Fruit fly (Drosophila melanogaster) whole organism, embryonic: Measurements from ENCODE around the gene CG5715.

Source experiments
- Ada2b ChIP-seq: fragments of 200-800 bp; sonication (Bioruptor generic); IDR thresholded peaks from 2 replicates; pipeline ENCODE4 v1.3.6; 2022; ENCODE audit warnings: missing biosample characterization, missing genetic modification characterization
- Asciz ChIP-seq: fragments of 200-800 bp; sonication (Bioruptor generic); optimal IDR thresholded peaks from 2 replicates; lab custom pipeline; 2017; ENCODE audit warnings: missing biosample characterization, mild to moderate bottlenecking, missing genetic modification characterization, missing genetic modification reagents
- Atf6 ChIP-seq: fragments of 200-800 bp; sonication (Bioruptor generic); IDR thresholded peaks from 2 replicates; pipeline ENCODE4 v1.3.6; 2022; ENCODE audit warnings: missing biosample characterization, missing genetic modification characterization
- CG11696 ChIP-seq: fragments of 200-800 bp; sonication (Bioruptor generic); IDR thresholded peaks from 2 replicates; pipeline ENCODE4 v1.3.6; 2022; ENCODE audit warnings: missing biosample characterization, missing genetic modification characterization
- CG12391 ChIP-seq: fragments of 200-800 bp; sonication (Bioruptor generic); optimal IDR thresholded peaks from 3 replicates; lab custom pipeline; 2018; ENCODE audit warnings: missing biosample characterization, mild to moderate bottlenecking, missing genetic modification characterization, moderate library complexity
- CG14441 ChIP-seq: fragments of 200-800 bp; sonication (Bioruptor generic); IDR thresholded peaks from 2 replicates; pipeline ENCODE4 v1.3.6; 2022; ENCODE audit warnings: missing biosample characterization, missing genetic modification characterization
- CG2120 ChIP-seq: fragments of 200-800 bp; sonication (Bioruptor generic); optimal IDR thresholded peaks from 3 replicates; lab custom pipeline; 2016; ENCODE audit warnings: missing biosample characterization, missing genetic modification characterization
- CG2199 ChIP-seq: fragments of 200-800 bp; sonication (Bioruptor generic); IDR thresholded peaks from 3 replicates; pipeline ENCODE4 v1.3.6; 2022; ENCODE audit warnings: missing biosample characterization, missing genetic modification characterization
- CG2202 ChIP-seq: fragments of 200-800 bp; sonication (Bioruptor generic); optimal IDR thresholded peaks from 2 replicates; lab custom pipeline; 2018; ENCODE audit warnings: missing biosample characterization, mild to moderate bottlenecking, missing genetic modification characterization
- CG30403 ChIP-seq: fragments of 200-800 bp; sonication (Bioruptor generic); optimal IDR thresholded peaks from 3 replicates; lab custom pipeline; 2016; ENCODE audit warnings: missing biosample characterization, missing genetic modification characterization
- CG30431 ChIP-seq: fragments of 200-800 bp; sonication (Bioruptor generic); optimal IDR thresholded peaks from 2 replicates; lab custom pipeline; 2017; ENCODE audit warnings: missing biosample characterization, missing genetic modification characterization
- CG3163 ChIP-seq: fragments of 200-800 bp; sonication (Bioruptor generic); optimal IDR thresholded peaks from 3 replicates; lab custom pipeline; 2016; ENCODE audit warnings: missing biosample characterization, missing genetic modification characterization
- CG3847 ChIP-seq: fragments of 200-800 bp; sonication (Bioruptor generic); IDR thresholded peaks from 2 replicates; pipeline ENCODE4 v1.3.6; 2022; ENCODE audit warnings: missing biosample characterization, missing genetic modification characterization
- CG5953 ChIP-seq: fragments of 200-800 bp; sonication (Bioruptor generic); IDR thresholded peaks from 2 replicates; pipeline ENCODE4 v1.3.6; 2022; ENCODE audit warnings: missing biosample characterization, missing genetic modification characterization
- CG7357 ChIP-seq: fragments of 200-800 bp; sonication (Bioruptor generic); IDR thresholded peaks from 3 replicates; pipeline ENCODE4 v1.3.6; 2022; ENCODE audit warnings: missing biosample characterization, missing genetic modification characterization
- CG7987 ChIP-seq: fragments of 200-800 bp; sonication (Bioruptor generic); optimal IDR thresholded peaks from 2 replicates; lab custom pipeline; 2018; ENCODE audit warnings: missing biosample characterization, mild to moderate bottlenecking, missing genetic modification characterization, moderate library complexity
- CG9609 ChIP-seq: fragments of 200-800 bp; sonication (Bioruptor generic); optimal IDR thresholded peaks from 3 replicates; lab custom pipeline; 2016; ENCODE audit warnings: missing biosample characterization, missing genetic modification characterization
- CHES-1-like ChIP-seq: fragments of 200-800 bp; sonication (Bioruptor generic); optimal IDR thresholded peaks from 2 replicates; lab custom pipeline; 2016; ENCODE audit warnings: missing biosample characterization, missing genetic modification characterization
- E2f1 ChIP-seq: fragments of 200-800 bp; sonication (Bioruptor generic); IDR thresholded peaks from 2 replicates; pipeline ENCODE4 v1.3.6; 2022; ENCODE audit warnings: missing biosample characterization, missing genetic modification characterization
- Hr78 ChIP-seq, 2 experiments: fragments of 200-800 bp in 1 of 2; fragments of >200 bp in 1 of 2; sonication (Bioruptor generic) in 1 of 2; optimal IDR thresholded peaks; 2 replicates each; lab custom pipeline; 2017 to 2019; ENCODE audit warnings: missing biosample characterization in 2 of 2, missing genetic modification characterization in 2 of 2, mild to moderate bottlenecking in 1 of 2, moderate library complexity in 1 of 2
- Med ChIP-seq: fragments of 200-800 bp; sonication (Bioruptor generic); peaks from one replicate; lab custom pipeline; 2016; ENCODE audit warnings: missing biosample characterization, missing genetic modification characterization, mild to moderate bottlenecking, inconsistent platforms, moderate library complexity
- Nf-YA ChIP-seq: fragments of 200-800 bp; sonication (Bioruptor generic); IDR thresholded peaks from 2 replicates; pipeline ENCODE4 v1.3.6; 2022; ENCODE audit warnings: missing biosample characterization, missing genetic modification characterization
- Oli ChIP-seq: fragments of 200-800 bp; sonication (Bioruptor generic); optimal IDR thresholded peaks from 2 replicates; lab custom pipeline; 2018; ENCODE audit warnings: missing biosample characterization, mild to moderate bottlenecking, missing genetic modification characterization, moderate library complexity
- Pdp1 ChIP-seq, 2 experiments: fragments of 200-800 bp; sonication (Bioruptor generic); optimal IDR thresholded peaks; 3 replicates each; lab custom pipeline; 2016; ENCODE audit warnings: missing biosample characterization in 2 of 2, missing genetic modification characterization in 2 of 2, mild to moderate bottlenecking in 1 of 2, moderate library complexity in 1 of 2
- Ptx1 ChIP-seq: fragments of 200-800 bp; sonication (Bioruptor generic); IDR thresholded peaks from 2 replicates; pipeline ENCODE4 v1.3.6; 2022; ENCODE audit warnings: missing biosample characterization, missing genetic modification characterization
- Side ChIP-seq: fragments of 200-800 bp; sonication (Bioruptor generic); optimal IDR thresholded peaks from 2 replicates; lab custom pipeline; 2016; ENCODE audit warnings: missing biosample characterization, missing genetic modification characterization
- Vsx1 ChIP-seq: fragments of 200-800 bp; sonication (Bioruptor generic); optimal IDR thresholded peaks from 2 replicates; lab custom pipeline; 2017; ENCODE audit warnings: missing biosample characterization, mild to moderate bottlenecking, missing genetic modification characterization, missing genetic modification reagents
- ara ChIP-seq: fragments of 200-800 bp; sonication (Bioruptor generic); IDR thresholded peaks from 2 replicates; pipeline ENCODE4 v1.3.6; 2022; ENCODE audit warnings: missing biosample characterization, missing genetic modification characterization
- ato ChIP-seq: fragments of 200-800 bp; sonication (Bioruptor generic); IDR thresholded peaks from 2 replicates; pipeline ENCODE4 v1.3.6; 2022; ENCODE audit warnings: missing biosample characterization, missing genetic modification characterization; ENCODE audit not compliant: partially characterized antibody
- btn ChIP-seq: fragments of 200-800 bp; sonication (Bioruptor generic); optimal IDR thresholded peaks from 2 replicates; lab custom pipeline; 2016; ENCODE audit warnings: missing biosample characterization, missing genetic modification characterization
- cwo ChIP-seq: fragments of 200-800 bp; sonication (Bioruptor generic); optimal IDR thresholded peaks from 3 replicates; lab custom pipeline; 2017; ENCODE audit warnings: missing biosample characterization, missing genetic modification characterization, mild to moderate bottlenecking, moderate library complexity, missing genetic modification reagents
- dan ChIP-seq: fragments of 200-800 bp; sonication (Bioruptor generic); IDR thresholded peaks from 2 replicates; pipeline ENCODE4 v1.3.6; 2022; ENCODE audit warnings: missing biosample characterization, missing genetic modification characterization
- hkb ChIP-seq, 2 experiments: fragments of 200-800 bp in 1 of 2; fragments of >200 bp in 1 of 2; sonication (Bioruptor generic) in 1 of 2; IDR thresholded peaks in 1 of 2; optimal IDR thresholded peaks in 1 of 2; 2 replicates each; pipeline versions ENCODE4 v1.3.6 to Lab custom; 2017 to 2022; ENCODE audit warnings: missing biosample characterization in 1 of 2, missing genetic modification characterization in 1 of 2
- hth ChIP-seq: fragments of >200 bp; optimal IDR thresholded peaks from 2 replicates; lab custom pipeline; 2017; ENCODE audit warnings: inconsistent platforms
- ken ChIP-seq: fragments of 200-800 bp; sonication (Bioruptor generic); IDR thresholded peaks from 3 replicates; pipeline ENCODE4 v1.3.6; 2022; ENCODE audit warnings: missing biosample characterization, missing genetic modification characterization
- lov ChIP-seq, 2 experiments: fragments of 200-800 bp in 1 of 2; fragments of >200 bp in 1 of 2; sonication (Bioruptor generic) in 1 of 2; IDR thresholded peaks in 1 of 2; optimal IDR thresholded peaks in 1 of 2; 2 replicates in 1 of 2; 3 replicates in 1 of 2; pipeline versions ENCODE4 v1.3.6 to Lab custom; 2017 to 2022; ENCODE audit warnings: missing biosample characterization in 1 of 2, missing genetic modification characterization in 1 of 2
- maf-S ChIP-seq: fragments of 200-800 bp; sonication (Bioruptor generic); optimal IDR thresholded peaks from 2 replicates; lab custom pipeline; 2016; ENCODE audit warnings: missing biosample characterization, missing genetic modification characterization
- pan ChIP-seq, 4 experiments: fragments of >200 bp in 3 of 4; fragments of 200-800 bp in 1 of 4; sonication (Bioruptor generic) in 1 of 4; optimal IDR thresholded peaks in 3 of 4; IDR thresholded peaks in 1 of 4; 2 replicates each; pipeline versions ENCODE4 v1.3.6 to Lab custom; 2017 to 2022; ENCODE audit warnings: missing biosample characterization in 2 of 4, missing genetic modification characterization in 2 of 4, mixed read lengths in 1 of 4
- phol ChIP-seq: fragments of 200-800 bp; sonication (Bioruptor generic); optimal IDR thresholded peaks from 3 replicates; lab custom pipeline; 2018; ENCODE audit warnings: missing biosample characterization, mild to moderate bottlenecking, missing genetic modification characterization, moderate library complexity
- prd ChIP-seq, 3 experiments: fragments of >200 bp in 2 of 3; fragments of 200-800 bp in 1 of 3; sonication (Bioruptor generic) in 1 of 3; optimal IDR thresholded peaks in 2 of 3; IDR thresholded peaks in 1 of 3; 2 replicates in 2 of 3; 3 replicates in 1 of 3; pipeline versions ENCODE4 v1.3.6 to Lab custom; 2017 to 2022; ENCODE audit warnings: missing biosample characterization in 1 of 3, missing genetic modification characterization in 1 of 3
- row ChIP-seq: fragments of 200-800 bp; sonication (Bioruptor generic); IDR thresholded peaks from 3 replicates; pipeline ENCODE4 v1.3.6; 2022; ENCODE audit warnings: missing biosample characterization, missing genetic modification characterization
- slbo ChIP-seq: fragments of 200-800 bp; sonication (Bioruptor generic); IDR thresholded peaks from 2 replicates; pipeline ENCODE4 v1.3.6; 2022; ENCODE audit warnings: missing biosample characterization, missing genetic modification characterization
- slou ChIP-seq: fragments of 200-800 bp; sonication (Bioruptor generic); optimal IDR thresholded peaks from 3 replicates; lab custom pipeline; 2016; ENCODE audit warnings: missing biosample characterization, missing genetic modification characterization
- so ChIP-seq: fragments of 200-800 bp; sonication (Bioruptor generic); IDR thresholded peaks from 3 replicates; pipeline ENCODE4 v1.3.6; 2022; ENCODE audit warnings: missing biosample characterization, missing genetic modification characterization
- tgo ChIP-seq: fragments of 200-800 bp; sonication (Bioruptor generic); IDR thresholded peaks from 3 replicates; pipeline ENCODE4 v1.3.6; 2022; ENCODE audit warnings: missing biosample characterization, missing genetic modification characterization
- unc-4 ChIP-seq: fragments of 200-800 bp; sonication (Bioruptor generic); IDR thresholded peaks from 2 replicates; pipeline ENCODE4 v1.3.6; 2022; ENCODE audit warnings: missing biosample characterization, missing genetic modification characterization; ENCODE audit not compliant: partially characterized antibody
- vvl ChIP-seq: fragments of 200-800 bp; sonication (Bioruptor generic); IDR thresholded peaks from 2 replicates; pipeline ENCODE4 v1.3.6; 2022; ENCODE audit warnings: missing biosample characterization, missing genetic modification characterization
- wek ChIP-seq: fragments of 200-800 bp; sonication (Bioruptor generic); optimal IDR thresholded peaks from 3 replicates; lab custom pipeline; 2018; ENCODE audit warnings: missing biosample characterization, mild to moderate bottlenecking, missing genetic modification characterization, moderate library complexity

The CG5715 gene

dm6 chr3R:24303060-24303459, 8.9 kb upstream of the CG5715 start:
- TF ChIP-seq row (GFP tag; lab: Robert Waterston, UW) (peak; percentile 56; the same call in 2 of the 3 replicates), CG30403 (GFP tag; lab: Kevin White, UChicago) (peak; percentile 23), slbo (GFP tag; lab: Robert Waterston, UW) (peak; percentile 54), Hr78 (GFP tag; optimal IDR thresholded peaks at IDR 0.05; lab: Kevin White, UChicago) (no peak), ato (GFP tag; lab: Robert Waterston, UW) (no peak), Atf6 (GFP tag; lab: Robert Waterston, UW) (0 out of 2 replicates have a peak, but pooled peaks have one; percentile 11), CG14441 (GFP tag; lab: Robert Waterston, UW) (peak; percentile 49; the same call in 1 of the 2 replicates), CG2120 (GFP tag; lab: Kevin White, UChicago) (peak; percentile 30), CG9609 (GFP tag; lab: Kevin White, UChicago) (no peak), pan (optimal IDR thresholded peaks at IDR 0.05; lab: Kevin White, UChicago) (no peak), pan (GFP tag; optimal IDR thresholded peaks at IDR 0.05 in 1 of 2, IDR thresholded peaks at IDR 0.05 in 1 of 2) (peak in 1 of 2 experiments; percentile 54), Ptx1 (GFP tag; lab: Robert Waterston, UW) (peak; percentile 36; the same call in 1 of the 2 replicates), CHES-1-like (GFP tag; lab: Kevin White, UChicago) (no peak), hth (lab: Kevin White, UChicago) (no peak), CG2199 (no peak), btn (no peak), CG30431 (peak; percentile 0), CG12391 (tag; lab: Kevin White, UChicago) (peak; percentile 7), slou (GFP tag; lab: Kevin White, UChicago) (peak; percentile 9), so (GFP tag; lab: Robert Waterston, UW) (no peak), phol (tag; lab: Kevin White, UChicago) (peak; percentile 11), prd (optimal IDR thresholded peaks at IDR 0.05; lab: Kevin White, UChicago) (no peak), prd (GFP tag; IDR thresholded peaks at IDR 0.05; lab: Robert Waterston, UW) (peak; percentile 30; the same call in 1 of the 3 replicates), Med (GFP tag; lab: Kevin White, UChicago) (peak; percentile 37), unc-4 (GFP tag; lab: Robert Waterston, UW) (no peak), Ada2b (GFP tag; lab: Robert Waterston, UW) (peak; percentile 45), E2f1 (GFP tag; lab: Robert Waterston, UW) (peak; percentile 16; the same call in 1 of the 2 replicates), CG7357 (GFP tag; lab: Robert Waterston, UW) (peak; percentile 31; the same call in 1 of the 3 replicates), ara (GFP tag; lab: Robert Waterston, UW) (no peak), hkb (optimal IDR thresholded peaks at IDR 0.05; lab: Kevin White, UChicago) (no peak), hkb (GFP tag; IDR thresholded peaks at IDR 0.05; lab: Robert Waterston, UW) (peak; percentile 52; the same call in 1 of the 2 replicates), Pdp1 (GFP tag; optimal IDR thresholded peaks at IDR 0.05; lab: Kevin White, UChicago) (no peak), Oli (peak; percentile 6), vvl (peak; percentile 30; the same call in 1 of the 2 replicates), tgo (GFP tag; lab: Robert Waterston, UW) (peak; percentile 41; the same call in 1 of the 3 replicates)
- TF ChIP-seq, all 482 proteins: peak for 21

dm6 chr3R:24301520-24301919, 7.3 kb upstream of the CG5715 start:
- TF ChIP-seq CG3847 (GFP tag; lab: Robert Waterston, UW) (no peak), Pdp1 (GFP tag; optimal IDR thresholded peaks at IDR 0.05; lab: Kevin White, UChicago) (no peak), maf-S (no peak), CG5953 (GFP tag; lab: Robert Waterston, UW) (0 out of 2 replicates have a peak, but pooled peaks have one; percentile 45), CG3163 (GFP tag; lab: Kevin White, UChicago) (no peak), Nf-YA (GFP tag; lab: Robert Waterston, UW) (0 out of 2 replicates have a peak, but pooled peaks have one; percentile 22), CG2202 (tag; lab: Kevin White, UChicago) (peak; percentile 5), lov (optimal IDR thresholded peaks at IDR 0.05; lab: Kevin White, UChicago) (no peak), lov (GFP tag; IDR thresholded peaks at IDR 0.05; lab: Robert Waterston, UW) (0 out of 3 replicates have a peak, but pooled peaks have one; percentile 17), cwo (GFP tag; lab: Kevin White, UChicago) (no peak), Asciz (GFP tag; lab: Kevin White, UChicago) (peak; percentile 34), Vsx1 (GFP tag; lab: Kevin White, UChicago) (no peak), CG11696 (GFP tag; lab: Robert Waterston, UW) (peak; percentile 66), dan (GFP tag; lab: Robert Waterston, UW) (no peak), wek (GFP tag; lab: Kevin White, UChicago) (peak; percentile 17), ken (GFP tag; lab: Robert Waterston, UW) (no peak), Side (GFP tag; lab: Kevin White, UChicago) (no peak), CG7987 (GFP tag; lab: Kevin White, UChicago) (no peak)
